Worm (Caenorhabditis elegans) whole organism, L4/young adult: ENCODE results near the gene gldi-4.

Experiments
- W03F9.2 ChIP-seq: fragments of 150-350 bp; optimal IDR thresholded peaks from 2 replicates; lab custom pipeline; 2014; ENCODE audit warnings: missing biosample characterization, missing genetic modification characterization
- dao-5 ChIP-seq: sonication (generic microtip); optimal IDR thresholded peaks from 2 replicates; lab custom pipeline; 2016; ENCODE audit warnings: missing genotype, missing genetic modification characterization, moderate library complexity, missing compliant biosample characterization
- him-1 ChIP-seq: sonication (generic microtip); optimal IDR thresholded peaks from 2 replicates; lab custom pipeline; 2016; ENCODE audit warnings: missing genotype, missing genetic modification reagents, missing genetic modification characterization, missing compliant biosample characterization

DNA sequence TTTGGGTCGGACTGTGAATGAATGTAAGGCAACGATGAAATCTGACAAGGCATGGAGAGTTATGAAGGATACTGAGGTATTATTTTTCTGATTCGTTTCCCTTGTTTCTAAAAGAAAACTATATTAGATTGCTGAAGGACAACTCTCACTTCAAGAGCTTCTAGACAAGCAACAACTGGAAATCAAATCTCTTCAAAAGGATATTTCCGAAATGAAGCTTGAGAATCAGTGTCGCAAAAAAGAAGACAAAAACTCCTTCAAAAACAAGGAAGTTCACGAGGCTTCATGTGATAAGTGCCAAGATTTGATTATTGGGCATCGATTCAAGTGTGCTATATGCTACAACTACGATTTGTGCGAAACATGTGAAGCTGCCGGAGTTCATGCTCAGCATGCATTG, 1.2 kb downstream of the gldi-4 start:
- no peak for TF ChIP-seq him-1 (tag; lab: Kevin White, UChicago)
- TF ChIP-seq dao-5 (tag; lab: Kevin White, UChicago) = no peak
- no peak for TF ChIP-seq W03F9.2 (tag; lab: Kevin White, UChicago)
